Worm (Caenorhabditis elegans) whole organism, L4 larva: ENCODE results near the gene upp-1.

ENCODE experiments used
- D1046.2 ChIP-seq: fragments of 200-800 bp; sonication (Bioruptor generic); IDR thresholded peaks from 2 replicates; pipeline ENCODE4 v1.3.6; 2022; ENCODE audit warnings: missing genetic modification characterization, missing compliant biosample characterization
- F37D6.2 ChIP-seq: sonication (generic microtip); optimal IDR thresholded peaks from 2 replicates; lab custom pipeline; 2016; ENCODE audit warnings: mild to moderate bottlenecking, missing genetic modification characterization, missing compliant biosample characterization
- F44E2.7 ChIP-seq: fragments of 200-800 bp; sonication (Bioruptor generic); IDR thresholded peaks from 2 replicates; pipeline ENCODE4 v2.1.2; 2022; ENCODE audit warnings: missing genetic modification characterization, missing compliant biosample characterization
- R02D3.7 ChIP-seq: fragments of 150-350 bp; sonication (generic microtip); optimal IDR thresholded peaks from 3 replicates; lab custom pipeline; 2014; ENCODE audit warnings: missing biosample characterization, missing genetic modification characterization
- Y75B8A.6 ChIP-seq: fragments of 200-800 bp; sonication (Bioruptor generic); IDR thresholded peaks from 2 replicates; pipeline ENCODE4 v1.3.6; 2022; ENCODE audit warnings: missing genetic modification reagents, missing genetic modification characterization, missing compliant biosample characterization
- arid-1 ChIP-seq: fragments of 200-800 bp; sonication (Bioruptor generic); conservative IDR thresholded peaks from 2 replicates; pipeline ENCODE4 v1.3.6; 2022; ENCODE audit warnings: missing genetic modification reagents, missing genetic modification characterization, missing compliant biosample characterization
- attf-4 ChIP-seq: sonication (generic microtip); optimal IDR thresholded peaks from 3 replicates; lab custom pipeline; 2017; ENCODE audit warnings: missing biosample characterization, missing genetic modification characterization
- ceh-20 ChIP-seq: fragments of 200-800 bp; sonication (Bioruptor generic); IDR thresholded peaks from 2 replicates; pipeline ENCODE4 v1.3.6; 2022; ENCODE audit warnings: missing genetic modification reagents, missing genetic modification characterization, missing compliant biosample characterization
- ceh-28 ChIP-seq: fragments of 150-350 bp; optimal IDR thresholded peaks from 2 replicates; lab custom pipeline; 2014; ENCODE audit warnings: missing biosample characterization, missing genetic modification reagents, missing genetic modification characterization
- ceh-44 ChIP-seq: fragments of 200-800 bp; sonication (Bioruptor generic); IDR thresholded peaks from 2 replicates; pipeline ENCODE4 v1.3.6; 2022; ENCODE audit warnings: missing genetic modification reagents, missing genetic modification characterization, missing compliant biosample characterization
- cey-2 ChIP-seq: sonication (generic microtip); optimal IDR thresholded peaks from 3 replicates; lab custom pipeline; 2017; ENCODE audit warnings: missing genetic modification characterization, mild to moderate bottlenecking, missing compliant biosample characterization, antibody characterized with exemption, borderline replicate concordance; ENCODE audit not compliant: insufficient read depth
- ctbp-1 ChIP-seq: fragments of 200-800 bp; sonication (Bioruptor generic); IDR thresholded peaks from 2 replicates; pipeline ENCODE4 v1.3.6; 2022; ENCODE audit warnings: missing genetic modification reagents, missing genetic modification characterization, missing compliant biosample characterization
- daf-19 ChIP-seq: fragments of 200-800 bp; sonication (Bioruptor generic); conservative IDR thresholded peaks from 2 replicates; pipeline ENCODE4 v1.3.6; 2022; ENCODE audit warnings: missing genetic modification characterization, missing compliant biosample characterization
- dmd-6 ChIP-seq: fragments of 200-800 bp; sonication (Bioruptor generic); IDR thresholded peaks from 2 replicates; pipeline ENCODE4 v1.3.6; 2022; ENCODE audit warnings: missing genetic modification reagents, missing genetic modification characterization, missing compliant biosample characterization
- dmd-8 ChIP-seq: fragments of 200-800 bp; sonication (Bioruptor generic); IDR thresholded peaks from 2 replicates; pipeline ENCODE4 v1.3.6; 2022; ENCODE audit warnings: missing genetic modification characterization, missing compliant biosample characterization
- dpl-1 ChIP-seq: fragments of 150-350 bp; optimal IDR thresholded peaks from 2 replicates; lab custom pipeline; 2014; ENCODE audit warnings: missing biosample characterization, missing genetic modification reagents, missing genetic modification characterization
- gei-8 ChIP-seq: fragments of 200-800 bp; sonication (Bioruptor generic); optimal IDR thresholded peaks from 2 replicates; lab custom pipeline; 2018; ENCODE audit warnings: mild to moderate bottlenecking, missing genetic modification characterization, missing compliant biosample characterization
- hif-1 ChIP-seq, 2 experiments: sonication (generic microtip); optimal IDR thresholded peaks; 2 replicates each; lab custom pipeline; 2016 to 2017; ENCODE audit warnings: missing compliant biosample characterization in 2 of 2, missing genetic modification characterization in 2 of 2, missing genetic modification reagents in 2 of 2, missing genotype in 2 of 2, mild to moderate bottlenecking in 1 of 2
- hlh-11 ChIP-seq: fragments of 200-800 bp; sonication (Bioruptor generic); optimal IDR thresholded peaks from 2 replicates; lab custom pipeline; 2018; ENCODE audit warnings: mild to moderate bottlenecking, missing genetic modification characterization, missing compliant biosample characterization
- hlh-30 ChIP-seq: sonication (generic microtip); optimal IDR thresholded peaks from 2 replicates; lab custom pipeline; 2017; ENCODE audit warnings: antibody characterized with exemption, mild to moderate bottlenecking, missing genetic modification characterization, missing compliant biosample characterization; ENCODE audit not compliant: insufficient read depth
- lim-7 ChIP-seq: fragments of 200-800 bp; sonication (Bioruptor generic); IDR thresholded peaks from 2 replicates; pipeline ENCODE4 v1.3.6; 2022; ENCODE audit warnings: missing genetic modification characterization, missing compliant biosample characterization
- lin-1 ChIP-seq: fragments of 200-800 bp; sonication (Bioruptor generic); IDR thresholded peaks from 2 replicates; pipeline ENCODE4 v1.3.6; 2022; ENCODE audit warnings: missing genetic modification reagents, missing genetic modification characterization, missing compliant biosample characterization
- lsy-2 ChIP-seq, 2 experiments: fragments of 150-350 bp in 1 of 2; sonication (generic microtip) in 1 of 2; optimal IDR thresholded peaks; 2 replicates each; lab custom pipeline; 2014 to 2017; ENCODE audit warnings: missing biosample characterization in 2 of 2, missing genetic modification characterization in 2 of 2
- madf-5 ChIP-seq, 2 experiments: fragments of 200-800 bp; sonication (Bioruptor generic); IDR thresholded peaks; 2 replicates each; pipeline ENCODE4 v1.3.6; 2022; ENCODE audit warnings: missing compliant biosample characterization in 2 of 2, missing genetic modification characterization in 2 of 2
- madf-9 ChIP-seq: fragments of 200-800 bp; sonication (Bioruptor generic); conservative IDR thresholded peaks from 2 replicates; pipeline ENCODE4 v1.3.6; 2022; ENCODE audit warnings: missing genetic modification reagents, missing genetic modification characterization, missing compliant biosample characterization
- mdt-29 ChIP-seq: fragments of 200-800 bp; sonication (Bioruptor generic); IDR thresholded peaks from 2 replicates; pipeline ENCODE4 v1.3.6; 2022; ENCODE audit warnings: missing genetic modification reagents, missing genetic modification characterization, missing compliant biosample characterization
- mep-1 ChIP-seq: fragments of 150-350 bp; sonication (generic microtip); optimal IDR thresholded peaks from 3 replicates; lab custom pipeline; 2014; ENCODE audit warnings: missing biosample characterization, missing genetic modification characterization
- mes-2 ChIP-seq: sonication (generic microtip); optimal IDR thresholded peaks from 2 replicates; lab custom pipeline; 2016; ENCODE audit warnings: missing genotype, mild to moderate bottlenecking, missing genetic modification characterization, missing compliant biosample characterization; ENCODE audit not compliant: poor library complexity, severe bottlenecking
- nhr-102 ChIP-seq: sonication (generic microtip); optimal IDR thresholded peaks from 2 replicates; lab custom pipeline; 2016; ENCODE audit warnings: mild to moderate bottlenecking, missing genetic modification characterization, moderate library complexity, missing compliant biosample characterization
- nhr-11 ChIP-seq: fragments of 150-350 bp; optimal IDR thresholded peaks from 2 replicates; lab custom pipeline; 2014; ENCODE audit warnings: missing biosample characterization, missing genetic modification characterization
- nhr-237 ChIP-seq: sonication (generic microtip); optimal IDR thresholded peaks from 2 replicates; lab custom pipeline; 2017; ENCODE audit warnings: missing biosample characterization, missing genetic modification characterization
- nhr-28 ChIP-seq: fragments of 150-350 bp; optimal IDR thresholded peaks from 2 replicates; lab custom pipeline; 2014; ENCODE audit warnings: missing biosample characterization, missing genetic modification characterization
- nhr-41 ChIP-seq: fragments of 200-800 bp; sonication (Bioruptor generic); IDR thresholded peaks from 2 replicates; pipeline ENCODE4 v1.3.6; 2022; ENCODE audit warnings: missing genetic modification reagents, missing genetic modification characterization, missing compliant biosample characterization
- nhr-48 ChIP-seq: sonication (generic microtip); optimal IDR thresholded peaks from 2 replicates; lab custom pipeline; 2016; ENCODE audit warnings: mild to moderate bottlenecking, missing genetic modification characterization, missing compliant biosample characterization
- nhr-6 ChIP-seq: fragments of 150-350 bp; optimal IDR thresholded peaks from 2 replicates; lab custom pipeline; 2014; ENCODE audit warnings: missing biosample characterization, missing genetic modification characterization
- nhr-77 ChIP-seq: fragments of 150-350 bp; optimal IDR thresholded peaks from 2 replicates; lab custom pipeline; 2014; ENCODE audit warnings: missing biosample characterization, missing genetic modification characterization
- php-3 ChIP-seq: fragments of 200-800 bp; sonication (Bioruptor generic); IDR thresholded peaks from 2 replicates; pipeline ENCODE4 v1.3.6; 2022; ENCODE audit warnings: missing genetic modification reagents, missing genetic modification characterization, missing compliant biosample characterization
- rbr-2 ChIP-seq: sonication (generic microtip); optimal IDR thresholded peaks from 2 replicates; lab custom pipeline; 2016; ENCODE audit warnings: missing genotype, missing genetic modification characterization, missing compliant biosample characterization
- saeg-2 ChIP-seq: fragments of 200-800 bp; sonication (Bioruptor generic); IDR thresholded peaks from 2 replicates; pipeline ENCODE4 v1.3.6; 2022; ENCODE audit warnings: missing genetic modification reagents, missing genetic modification characterization, missing compliant biosample characterization
- sdz-12 ChIP-seq: fragments of 200-800 bp; sonication (Bioruptor generic); optimal IDR thresholded peaks from 2 replicates; lab custom pipeline; 2018; ENCODE audit warnings: mild to moderate bottlenecking, missing genetic modification characterization, missing compliant biosample characterization
- snpc-1.2 ChIP-seq: fragments of 200-800 bp; sonication (Bioruptor generic); IDR thresholded peaks from 2 replicates; pipeline ENCODE4 v1.3.6; 2022; ENCODE audit warnings: missing genetic modification reagents, missing genetic modification characterization, missing compliant biosample characterization
- unc-130 ChIP-seq: sonication (generic microtip); optimal IDR thresholded peaks from 2 replicates; lab custom pipeline; 2016; ENCODE audit warnings: missing genetic modification reagents, missing genetic modification characterization, missing compliant biosample characterization
- vab-7 ChIP-seq: fragments of 200-800 bp; sonication (Bioruptor generic); IDR thresholded peaks from 2 replicates; pipeline ENCODE4 v1.3.6; 2022; ENCODE audit warnings: missing genetic modification reagents, missing genetic modification characterization, missing compliant biosample characterization
- zfp-2 ChIP-seq: sonication (generic microtip); optimal IDR thresholded peaks from 2 replicates; lab custom pipeline; 2016; ENCODE audit warnings: mild to moderate bottlenecking, missing genetic modification characterization, missing compliant biosample characterization
- zfp-3 ChIP-seq: fragments of 200-800 bp; sonication (Bioruptor generic); conservative IDR thresholded peaks from 2 replicates; pipeline ENCODE4 v1.3.6; 2022; ENCODE audit warnings: missing genetic modification reagents, missing genetic modification characterization, missing compliant biosample characterization

upp-1 gene

ce11 chrIII:7643902-7644641, 1.2 kb upstream of the upp-1 start (continued):
- TF ChIP-seq hlh-11 (tag; lab: Kevin White, UChicago) (peak; percentile 92), ceh-20 (GFP tag; lab: Robert Waterston, UW) (peak; percentile 80), lin-1 (GFP tag; lab: Robert Waterston, UW) (peak; percentile 74), dpl-1 (GFP tag; lab: Kevin White, UChicago) (peak; percentile 28), hlh-30 (tag; lab: Kevin White, UChicago) (peak; percentile 74), ceh-28 (tag; lab: Kevin White, UChicago) (no peak), nhr-77 (tag; lab: Kevin White, UChicago) (peak; percentile 37)

ce11 chrIII:7642015-7642414, 886 bp downstream of the upp-1 start:
- peak; percentile 82 for TF ChIP-seq vab-7 (GFP tag; lab: Robert Waterston, UW)
- no peak for TF ChIP-seq R02D3.7 (tag; lab: Kevin White, UChicago)
- peak; percentile 3 for TF ChIP-seq dpl-1 (GFP tag; lab: Kevin White, UChicago)
- peak; percentile 84 for TF ChIP-seq dmd-8 (GFP tag; lab: Robert Waterston, UW)
- TF ChIP-seq nhr-102: peak; percentile 30
- TF ChIP-seq mdt-29: 0 out of 2 replicates have a peak, but pooled peaks have one; percentile 6
- peak; percentile 86 for TF ChIP-seq lim-7 (GFP tag; lab: Robert Waterston, UW)
- no peak for TF ChIP-seq cey-2 (tag; lab: Kevin White, UChicago)
- TF ChIP-seq zfp-3: 0 out of 2 replicates have a peak, but pooled peaks have one; percentile 41
- TF ChIP-seq nhr-11 (tag; lab: Kevin White, UChicago): peak; percentile 32
- peak; percentile 40 for TF ChIP-seq rbr-2 (tag; lab: Kevin White, UChicago)
- TF ChIP-seq F44E2.7: no peak
- TF ChIP-seq ctbp-1 (GFP tag; lab: Robert Waterston, UW): peak; percentile 60; the same call in 1 of the 2 replicates
- TF ChIP-seq D1046.2 (GFP tag; lab: Robert Waterston, UW): 0 out of 2 replicates have a peak, but pooled peaks have one; percentile 55
- TF ChIP-seq attf-4 (tag; lab: Kevin White, UChicago): no peak
- TF ChIP-seq arid-1: peak; percentile 74
- TF ChIP-seq zfp-2: no peak
- peak; percentile 62 for TF ChIP-seq snpc-1.2 (GFP tag; lab: Robert Waterston, UW)
- TF ChIP-seq F37D6.2 (tag; lab: Kevin White, UChicago): no peak
- peak; percentile 79; the same call in 1 of the 2 replicates for TF ChIP-seq daf-19 (GFP tag; lab: Robert Waterston, UW)
- peak; percentile 13 for TF ChIP-seq nhr-28 (tag; lab: Kevin White, UChicago)
- no peak for TF ChIP-seq saeg-2 (GFP tag; lab: Robert Waterston, UW)
- peak; percentile 49 for TF ChIP-seq dmd-6 (GFP tag; lab: Robert Waterston, UW)
- peak; percentile 45 for TF ChIP-seq mep-1 (tag; lab: Kevin White, UChicago)
- TF ChIP-seq php-3 (GFP tag; lab: Robert Waterston, UW): peak; percentile 77
- peak; percentile 73; the same call in 1 of the 2 replicates for TF ChIP-seq lin-1 (GFP tag; lab: Robert Waterston, UW)
- TF ChIP-seq hlh-30 (tag; lab: Kevin White, UChicago): peak; percentile 61
- TF ChIP-seq gei-8: peak; percentile 46
- peak; percentile 59 for TF ChIP-seq nhr-48 (tag; lab: Kevin White, UChicago)
- peak; percentile 81 for TF ChIP-seq madf-9 (GFP tag; lab: Robert Waterston, UW)
- TF ChIP-seq unc-130 (GFP tag; lab: Kevin White, UChicago): peak; percentile 69
- peak in 1 of 2 experiments; percentile 57 for TF ChIP-seq lsy-2 (tag; optimal IDR thresholded peaks at IDR 0.05; lab: Kevin White, UChicago)
- 0 out of 2 replicates have a peak, but pooled peaks have one; percentile 59 for TF ChIP-seq Y75B8A.6 (GFP tag; lab: Robert Waterston, UW)
- TF ChIP-seq mes-2: peak; percentile 69
- TF ChIP-seq nhr-6 (tag; lab: Kevin White, UChicago): no peak
- 0 out of 2 replicates have a peak, but pooled peaks have one; percentile 60 for TF ChIP-seq nhr-41 (GFP tag; lab: Robert Waterston, UW)
- no peak for TF ChIP-seq nhr-77 (tag; lab: Kevin White, UChicago)
- TF ChIP-seq madf-5 (GFP tag; IDR thresholded peaks at IDR 0.05; lab: Robert Waterston, UW): 0 out of 4 replicates have a peak, but pooled peaks of 1 of the 2 experiments have one; percentile 70
- TF ChIP-seq sdz-12 (GFP tag; lab: Kevin White, UChicago): peak; percentile 0
- 0 out of 2 replicates have a peak, but pooled peaks have one; percentile 55 for TF ChIP-seq ceh-44
- no peak for TF ChIP-seq nhr-237 (tag; lab: Kevin White, UChicago)
- peak; percentile 13 for TF ChIP-seq hlh-11 (tag; lab: Kevin White, UChicago)
- TF ChIP-seq hif-1 (tag; optimal IDR thresholded peaks at IDR 0.05; lab: Kevin White, UChicago): peak in 1 of 2 experiments; percentile 39
